Worm (Caenorhabditis elegans): ENCODE data around the gene K02D10.3.

- TF ChIP-seq flt-1 (GFP tag; IDR thresholded peaks at IDR 0.05), result no peak
- no peak for TF ChIP-seq tab-1 (GFP tag; IDR thresholded peaks at IDR 0.05)
- TF ChIP-seq cog-1 (tag; optimal IDR thresholded peaks at IDR 0.05), result no peak
Observed at ce11 chrIII:8738289-8738688, 33.5 kb downstream of the K02D10.3 start.
